Worm (Caenorhabditis elegans): Measurements from ENCODE around the gene tbc-3.

- TF ChIP-seq nhr-76 (tag; optimal IDR thresholded peaks at IDR 0.05) (no peak), M03D4.4 (tag; optimal IDR thresholded peaks at IDR 0.05) (no peak), blmp-1 (tag; optimal IDR thresholded peaks at IDR 0.05) (no peak), nhr-28 (tag; optimal IDR thresholded peaks at IDR 0.05) (no peak)
Observed at ce11 chrIV:9852818-9853466, 45.9 kb upstream of the tbc-3 start.
